Fruit fly (Drosophila melanogaster): Measurements from ENCODE around the gene LManIII.

DNA sequence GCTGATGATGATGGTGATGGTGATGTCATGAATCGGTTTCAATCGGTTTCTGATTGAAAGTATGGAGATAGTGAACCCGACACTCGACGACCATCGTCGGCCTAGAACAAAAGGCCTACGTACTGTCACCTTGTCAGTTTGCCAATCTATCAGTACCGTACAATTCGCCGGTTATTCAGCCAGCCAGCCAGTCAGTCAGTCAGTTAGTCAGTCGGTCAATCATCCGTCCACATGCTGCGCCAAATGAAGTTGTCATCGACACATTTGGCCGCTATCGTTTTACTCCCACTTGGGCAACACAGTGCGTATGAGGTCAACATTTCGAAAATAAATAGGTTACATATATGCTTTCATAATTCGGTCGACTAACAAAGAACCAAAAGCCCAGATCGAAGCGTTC is 47.5 kb downstream of the LManIII start:
- TF ChIP-seq CG8478 (optimal IDR thresholded peaks at IDR 0.05), result no peak
- no peak for TF ChIP-seq CTCF (optimal IDR thresholded peaks at IDR 0.05)
